Fruit fly (Drosophila melanogaster) whole organism, embryonic: ENCODE data around the gene Prp5.
A peak's percentile ranks its signal among the peaks of the same experiment; 100 is the strongest.

Source experiments
- Adf1 ChIP-seq: fragments of 200-800 bp; sonication (Bioruptor generic); IDR thresholded peaks from 2 replicates; pipeline ENCODE4 v1.3.6; 2022; ENCODE audit warnings: missing biosample characterization, missing genetic modification characterization
- Asciz ChIP-seq: fragments of 200-800 bp; sonication (Bioruptor generic); optimal IDR thresholded peaks from 2 replicates; lab custom pipeline; 2017; ENCODE audit warnings: missing biosample characterization, mild to moderate bottlenecking, missing genetic modification characterization, missing genetic modification reagents
- Atf6 ChIP-seq: fragments of 200-800 bp; sonication (Bioruptor generic); IDR thresholded peaks from 2 replicates; pipeline ENCODE4 v1.3.6; 2022; ENCODE audit warnings: missing biosample characterization, missing genetic modification characterization
- Blimp-1 ChIP-seq: fragments of 200-800 bp; sonication (Bioruptor generic); optimal IDR thresholded peaks from 3 replicates; lab custom pipeline; 2018; ENCODE audit warnings: missing biosample characterization, missing genetic modification characterization, mild to moderate bottlenecking, moderate library complexity, missing genetic modification reagents
- CG10267 ChIP-seq: fragments of 200-800 bp; sonication (Bioruptor generic); optimal IDR thresholded peaks from 2 replicates; lab custom pipeline; 2018; ENCODE audit warnings: missing biosample characterization, mild to moderate bottlenecking, missing genetic modification characterization, moderate library complexity
- CG11093 ChIP-seq: fragments of 200-800 bp; sonication (Bioruptor generic); IDR thresholded peaks from 3 replicates; pipeline ENCODE4 v1.3.6; 2022; ENCODE audit warnings: missing biosample characterization, missing genetic modification characterization
- CG12104 ChIP-seq: fragments of 200-800 bp; sonication (Bioruptor generic); optimal IDR thresholded peaks from 3 replicates; lab custom pipeline; 2016; ENCODE audit warnings: missing biosample characterization, missing genetic modification characterization
- CG12659 ChIP-seq: fragments of 200-800 bp; sonication (Bioruptor generic); optimal IDR thresholded peaks from 3 replicates; lab custom pipeline; 2017; ENCODE audit warnings: mild to moderate bottlenecking, missing biosample characterization, missing genetic modification reagents, missing genetic modification characterization
- CG14965 ChIP-seq: fragments of 200-800 bp; sonication (Bioruptor generic); optimal IDR thresholded peaks from 2 replicates; lab custom pipeline; 2016; ENCODE audit warnings: missing biosample characterization, missing genetic modification characterization, borderline replicate concordance
- CG1529 ChIP-seq: fragments of 200-800 bp; sonication (Bioruptor generic); optimal IDR thresholded peaks from 3 replicates; lab custom pipeline; 2018; ENCODE audit warnings: missing biosample characterization, missing genetic modification characterization
- CG16863 ChIP-seq: fragments of 200-800 bp; sonication (Bioruptor generic); optimal IDR thresholded peaks from 3 replicates; lab custom pipeline; 2016; ENCODE audit warnings: missing biosample characterization, missing genetic modification characterization
- CG17829 ChIP-seq: fragments of 200-800 bp; optimal IDR thresholded peaks from 2 replicates; lab custom pipeline; 2019; ENCODE audit warnings: missing biosample characterization, mild to moderate bottlenecking, missing genetic modification characterization, moderate library complexity
- CG17912 ChIP-seq: fragments of 200-800 bp; sonication (Bioruptor generic); optimal IDR thresholded peaks from 2 replicates; lab custom pipeline; 2018; ENCODE audit warnings: missing biosample characterization, mild to moderate bottlenecking, missing genetic modification characterization
- CG18476 ChIP-seq: fragments of 200-800 bp; sonication (Bioruptor generic); optimal IDR thresholded peaks from 2 replicates; lab custom pipeline; 2016; ENCODE audit warnings: missing biosample characterization, mild to moderate bottlenecking, missing genetic modification characterization
- CG2712 ChIP-seq: fragments of 200-800 bp; optimal IDR thresholded peaks from 3 replicates; lab custom pipeline; 2019; ENCODE audit warnings: missing biosample characterization, mild to moderate bottlenecking, missing genetic modification characterization, moderate library complexity
- CG2889 ChIP-seq: fragments of 200-800 bp; sonication (Bioruptor generic); IDR thresholded peaks from 3 replicates; pipeline ENCODE4 v1.3.6; 2022; ENCODE audit warnings: missing biosample characterization, missing genetic modification characterization
- CG31365 ChIP-seq: fragments of 200-800 bp; sonication (Bioruptor generic); optimal IDR thresholded peaks from 2 replicates; lab custom pipeline; 2018; ENCODE audit warnings: missing biosample characterization, mild to moderate bottlenecking, missing genetic modification characterization
- CG3407 ChIP-seq: fragments of 200-800 bp; sonication (Bioruptor generic); optimal IDR thresholded peaks from 2 replicates; lab custom pipeline; 2018; ENCODE audit warnings: missing biosample characterization, mild to moderate bottlenecking, missing genetic modification characterization
- CG4328 ChIP-seq: fragments of 200-800 bp; sonication (Bioruptor generic); optimal IDR thresholded peaks from 3 replicates; lab custom pipeline; 2017; ENCODE audit warnings: missing biosample characterization, missing genetic modification reagents, missing genetic modification characterization
- CG7372 ChIP-seq: fragments of 200-800 bp; sonication (Bioruptor generic); IDR thresholded peaks from 2 replicates; pipeline ENCODE4 v1.3.6; 2022; ENCODE audit warnings: missing biosample characterization, missing genetic modification characterization
- CG9437 ChIP-seq: fragments of 200-800 bp; sonication (Bioruptor generic); optimal IDR thresholded peaks from 2 replicates; lab custom pipeline; 2018; ENCODE audit warnings: missing biosample characterization, mild to moderate bottlenecking, missing genetic modification characterization
- Deaf1 ChIP-seq: fragments of 200-800 bp; optimal IDR thresholded peaks from 3 replicates; lab custom pipeline; 2019; ENCODE audit warnings: missing biosample characterization, mild to moderate bottlenecking, missing genetic modification characterization, moderate library complexity
- Dip2 ChIP-seq: fragments of 200-800 bp; sonication (Bioruptor generic); IDR thresholded peaks from 2 replicates; pipeline ENCODE4 v1.3.6; 2022; ENCODE audit warnings: missing biosample characterization, missing genetic modification characterization
- E2f2 ChIP-seq: fragments of 200-800 bp; sonication (Bioruptor generic); IDR thresholded peaks from 2 replicates; pipeline ENCODE4 v1.3.6; 2022; ENCODE audit warnings: missing biosample characterization, missing genetic modification characterization
- Ets65A ChIP-seq: fragments of 200-800 bp; sonication (Bioruptor generic); peaks from one replicate; lab custom pipeline; 2016; ENCODE audit warnings: missing biosample characterization, missing genetic modification characterization
- Gug ChIP-seq: fragments of 200-800 bp; sonication (Bioruptor generic); IDR thresholded peaks from 4 replicates; pipeline ENCODE4 v1.3.6; 2022; ENCODE audit warnings: missing biosample characterization, missing genetic modification characterization
- HLH4C ChIP-seq: fragments of 200-800 bp; sonication (Bioruptor generic); IDR thresholded peaks from 3 replicates; pipeline ENCODE4 v1.3.6; 2022; ENCODE audit warnings: missing biosample characterization, missing genetic modification characterization; ENCODE audit not compliant: partially characterized antibody
- Hey ChIP-seq: fragments of 200-800 bp; sonication (Bioruptor generic); optimal IDR thresholded peaks from 3 replicates; lab custom pipeline; 2018; ENCODE audit warnings: missing biosample characterization, mild to moderate bottlenecking, missing genetic modification characterization
- Hr3 ChIP-seq: fragments of 200-800 bp; sonication (Bioruptor generic); optimal IDR thresholded peaks from 3 replicates; lab custom pipeline; 2016; ENCODE audit warnings: missing biosample characterization, missing genetic modification characterization
- NK7.1 ChIP-seq: fragments of 200-800 bp; sonication (Bioruptor generic); optimal IDR thresholded peaks from 3 replicates; lab custom pipeline; 2016; ENCODE audit warnings: missing biosample characterization, missing genetic modification characterization
- Nf-YC ChIP-seq: fragments of 200-800 bp; optimal IDR thresholded peaks from 3 replicates; lab custom pipeline; 2019; ENCODE audit warnings: missing biosample characterization, mild to moderate bottlenecking, missing genetic modification characterization, moderate library complexity
- Optix ChIP-seq: fragments of 200-800 bp; sonication (Bioruptor generic); IDR thresholded peaks from 3 replicates; pipeline ENCODE4 v1.3.6; 2022; ENCODE audit warnings: missing biosample characterization, missing genetic modification characterization
- Sry-δ ChIP-seq: fragments of 200-800 bp; sonication (Bioruptor generic); optimal IDR thresholded peaks from 2 replicates; lab custom pipeline; 2016; ENCODE audit warnings: missing biosample characterization, missing genetic modification characterization
- Taf1 ChIP-seq: fragments of 200-800 bp; sonication (Bioruptor generic); IDR thresholded peaks from 2 replicates; pipeline ENCODE4 v1.3.6; 2022; ENCODE audit warnings: missing biosample characterization, missing genetic modification characterization
- Usf ChIP-seq: fragments of 200-800 bp; sonication (Bioruptor generic); optimal IDR thresholded peaks from 2 replicates; lab custom pipeline; 2017; ENCODE audit warnings: missing genotype, missing biosample characterization, missing genetic modification characterization
- az2 ChIP-seq: fragments of 200-800 bp; sonication (Bioruptor generic); optimal IDR thresholded peaks from 3 replicates; lab custom pipeline; 2016; ENCODE audit warnings: missing biosample characterization, missing genetic modification characterization
- bigmax ChIP-seq: fragments of 200-800 bp; sonication (Bioruptor generic); optimal IDR thresholded peaks from 2 replicates; lab custom pipeline; 2018; ENCODE audit warnings: missing biosample characterization, mild to moderate bottlenecking, missing genetic modification characterization
- chn ChIP-seq: fragments of 200-800 bp; sonication (Bioruptor generic); optimal IDR thresholded peaks from 2 replicates; lab custom pipeline; 2016; ENCODE audit warnings: missing biosample characterization, missing genetic modification characterization
- cwo ChIP-seq: fragments of 200-800 bp; sonication (Bioruptor generic); optimal IDR thresholded peaks from 3 replicates; lab custom pipeline; 2017; ENCODE audit warnings: missing biosample characterization, missing genetic modification characterization, mild to moderate bottlenecking, moderate library complexity, missing genetic modification reagents
- danr ChIP-seq: fragments of 200-800 bp; sonication (Bioruptor generic); IDR thresholded peaks from 2 replicates; pipeline ENCODE4 v1.3.6; 2022; ENCODE audit warnings: missing biosample characterization, missing genetic modification characterization
- ewg ChIP-seq: fragments of 200-800 bp; sonication (Bioruptor generic); optimal IDR thresholded peaks from 3 replicates; lab custom pipeline; 2017; ENCODE audit warnings: mild to moderate bottlenecking, missing biosample characterization, missing genetic modification reagents, missing genetic modification characterization
- fd96Cb ChIP-seq: fragments of 200-800 bp; sonication (Bioruptor generic); optimal IDR thresholded peaks from 2 replicates; lab custom pipeline; 2018; ENCODE audit warnings: missing biosample characterization, mild to moderate bottlenecking, missing genetic modification characterization, moderate library complexity
- fru ChIP-seq: fragments of >200 bp; optimal IDR thresholded peaks from 2 replicates; lab custom pipeline; 2017
- hth ChIP-seq: fragments of >200 bp; optimal IDR thresholded peaks from 2 replicates; lab custom pipeline; 2017; ENCODE audit warnings: inconsistent platforms
- lola ChIP-seq, 3 experiments: fragments of >200 bp in 2 of 3; fragments of 200-800 bp in 1 of 3; sonication (Bioruptor generic) in 1 of 3; optimal IDR thresholded peaks; 2 replicates each; lab custom pipeline; 2017 to 2019; ENCODE audit warnings: missing biosample characterization in 3 of 3, missing genetic modification characterization in 3 of 3, mild to moderate bottlenecking in 1 of 3, moderate library complexity in 1 of 3
- nom ChIP-seq: fragments of 200-800 bp; sonication (Bioruptor generic); optimal IDR thresholded peaks from 2 replicates; lab custom pipeline; 2017; ENCODE audit warnings: missing biosample characterization, missing genetic modification characterization, mild to moderate bottlenecking, moderate library complexity, missing genetic modification reagents
- sens ChIP-seq: fragments of 200-800 bp; sonication (Bioruptor generic); peaks from one replicate; lab custom pipeline; 2016; ENCODE audit warnings: missing biosample characterization, missing genetic modification characterization
- so ChIP-seq: fragments of 200-800 bp; sonication (Bioruptor generic); IDR thresholded peaks from 3 replicates; pipeline ENCODE4 v1.3.6; 2022; ENCODE audit warnings: missing biosample characterization, missing genetic modification characterization
- stc ChIP-seq: fragments of 200-800 bp; sonication (Bioruptor generic); IDR thresholded peaks from 2 replicates; pipeline ENCODE4 v1.3.6; 2022; ENCODE audit warnings: missing biosample characterization, missing genetic modification characterization
- tgo ChIP-seq: fragments of 200-800 bp; sonication (Bioruptor generic); IDR thresholded peaks from 3 replicates; pipeline ENCODE4 v1.3.6; 2022; ENCODE audit warnings: missing biosample characterization, missing genetic modification characterization
- twi ChIP-seq: fragments of 200-800 bp; optimal IDR thresholded peaks from 2 replicates; lab custom pipeline; 2019; ENCODE audit warnings: missing biosample characterization, mild to moderate bottlenecking, missing genetic modification characterization, moderate library complexity
- zen2 ChIP-seq: fragments of 200-800 bp; sonication (Bioruptor generic); IDR thresholded peaks from 3 replicates; pipeline ENCODE4 v1.3.6; 2022; ENCODE audit warnings: missing biosample characterization, missing genetic modification characterization; ENCODE audit not compliant: partially characterized antibody

Gene Prp5

dm6 chrX:15364467-15364866 lies 19.5 kb downstream of the Prp5 start (continued):
- no peak for TF ChIP-seq CG7372
- peak; percentile 59 for TF ChIP-seq CG2712 (tag; lab: Kevin White, UChicago)
- no peak for TF ChIP-seq chn (GFP tag; lab: Kevin White, UChicago)
- no peak for TF ChIP-seq CG18476
- peak; percentile 3 for TF ChIP-seq sens
- no peak for TF ChIP-seq bigmax (GFP tag; lab: Kevin White, UChicago)
- TF ChIP-seq hth (lab: Kevin White, UChicago), result no peak
- no peak for TF ChIP-seq CG31365 (tag; lab: Kevin White, UChicago)
- no peak for TF ChIP-seq Atf6 (GFP tag; lab: Robert Waterston, UW)
- no peak for TF ChIP-seq ewg (GFP tag; lab: Kevin White, UChicago)
- TF ChIP-seq CG17829, result peak; percentile 27
- no peak for TF ChIP-seq CG1529 (GFP tag; lab: Kevin White, UChicago)
- TF ChIP-seq stc (GFP tag; lab: Robert Waterston, UW), result no peak
- TF ChIP-seq CG10267 (tag; lab: Kevin White, UChicago), result peak; percentile 32
- TF ChIP-seq so (GFP tag; lab: Robert Waterston, UW), result no peak
- no peak for TF ChIP-seq tgo (GFP tag; lab: Robert Waterston, UW)
- peak; percentile 6 for TF ChIP-seq CG12659 (GFP tag; lab: Kevin White, UChicago)
- peak in 1 of 3 experiments; percentile 59 for TF ChIP-seq lola (GFP tag; optimal IDR thresholded peaks at IDR 0.05; lab: Kevin White, UChicago)
- peak; percentile 51 for TF ChIP-seq Blimp-1 (GFP tag; lab: Kevin White, UChicago)
- no peak for TF ChIP-seq Taf1 (GFP tag; lab: Robert Waterston, UW)
- TF ChIP-seq CG14965 (GFP tag; lab: Kevin White, UChicago), result no peak
- no peak for TF ChIP-seq E2f2 (GFP tag; lab: Robert Waterston, UW)
- no peak for TF ChIP-seq Usf (GFP tag; lab: Kevin White, UChicago)
- no peak for TF ChIP-seq CG3407
- TF ChIP-seq Asciz (GFP tag; lab: Kevin White, UChicago), result peak; percentile 15
- TF ChIP-seq CG4328 (GFP tag; lab: Kevin White, UChicago), result no peak
- TF ChIP-seq cwo, result no peak
- peak; percentile 10 for TF ChIP-seq az2 (GFP tag; lab: Kevin White, UChicago)
- TF ChIP-seq CG2889, result no peak
- TF ChIP-seq, all 482 proteins: peak for 55

- TF ChIP-seq CG9437 (no peak), CG11093 (GFP tag; lab: Robert Waterston, UW) (no peak), Gug (GFP tag; lab: Robert Waterston, UW) (no peak), NK7.1 (no peak), danr (no peak), Hey (tag; lab: Kevin White, UChicago) (peak; percentile 50), CG16863 (GFP tag; lab: Kevin White, UChicago) (no peak), twi (tag; lab: Kevin White, UChicago) (peak; percentile 80), HLH4C (no peak)
Measured at dm6 chrX:15370103-15370502, 25.1 kb downstream of the Prp5 start.

DNA sequence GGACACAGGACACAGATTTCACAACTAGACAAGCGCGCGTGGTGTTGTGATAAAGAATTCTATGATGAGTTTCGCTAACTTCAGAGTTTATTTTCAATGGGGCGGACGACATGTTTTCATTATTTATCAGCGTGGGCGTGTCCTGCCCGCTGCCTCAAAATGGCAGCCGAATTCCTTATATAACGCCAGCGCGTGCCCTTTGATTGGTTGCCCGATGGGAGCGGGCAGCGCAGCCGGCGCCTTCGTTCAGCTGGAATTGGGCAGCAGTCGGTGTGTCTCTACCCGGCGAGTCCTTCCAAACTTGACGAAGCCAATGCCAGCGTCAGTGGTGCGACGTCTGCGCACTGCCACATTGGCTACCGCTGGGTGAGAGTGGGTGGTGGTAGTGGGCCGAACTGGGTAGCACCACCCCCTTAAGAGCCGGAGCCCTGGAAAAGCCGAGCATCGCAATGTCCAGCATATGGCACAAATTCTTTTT lies 34.1 kb downstream of the Prp5 start, which contains the start of gene acj6:
acj6 (minus strand) TSS at position 51 of the 478 bp plus-strand sequence.
- TF ChIP-seq CG17912 (no peak), fd96Cb (no peak), Adf1 (GFP tag; lab: Robert Waterston, UW) (peak; percentile 63; the same call in 1 of the 2 replicates), Deaf1 (tag; lab: Kevin White, UChicago) (peak; percentile 9), CG12104 (GFP tag; lab: Kevin White, UChicago) (no peak), Ets65A (peak; percentile 32), zen2 (GFP tag; lab: Robert Waterston, UW) (0 out of 3 replicates have a peak, but pooled peaks have one; percentile 23), Nf-YC (tag; lab: Kevin White, UChicago) (peak; percentile 96), fru (lab: Kevin White, UChicago) (no peak), Optix (GFP tag; lab: Robert Waterston, UW) (no peak), Dip2 (GFP tag; lab: Robert Waterston, UW) (no peak), nom (no peak), Sry-δ (GFP tag; lab: Kevin White, UChicago) (no peak), Hr3 (GFP tag; lab: Kevin White, UChicago) (no peak)
